Worm (Caenorhabditis elegans): ENCODE measurements around the gene C04G6.6.

- TF ChIP-seq ceh-16 (tag; optimal IDR thresholded peaks at IDR 0.05) (no peak), mbf-1 (tag; optimal IDR thresholded peaks at IDR 0.05) (no peak)
Observed at ce11 chrII:5085450-5085849, 14.1 kb downstream of the C04G6.6 start, which contains the start of gene txt-9.

Measured in whole organism, L2 larva.